Worm (Caenorhabditis elegans) whole organism, midembryonic: ENCODE results near the gene srsx-12.

ENCODE experiments used
- flt-1 ChIP-seq: fragments of 200-800 bp; sonication (Bioruptor generic); IDR thresholded peaks from 2 replicates; pipeline ENCODE4 v1.3.6; 2022; ENCODE audit warnings: missing genetic modification characterization, missing compliant biosample characterization
- tab-1 ChIP-seq: fragments of 200-800 bp; sonication (Bioruptor generic); IDR thresholded peaks from 2 replicates; pipeline ENCODE4 v1.3.6; 2022; ENCODE audit warnings: missing genetic modification characterization, missing compliant biosample characterization
- ztf-29 ChIP-seq: fragments of 200-800 bp; sonication (Bioruptor generic); IDR thresholded peaks from 2 replicates; pipeline ENCODE4 v1.3.6; 2022; ENCODE audit warnings: missing genetic modification reagents, missing genetic modification characterization, missing compliant biosample characterization

- TF ChIP-seq flt-1 (GFP tag; lab: Robert Waterston, UW), result no peak
- no peak for TF ChIP-seq tab-1 (GFP tag; lab: Robert Waterston, UW)
- no peak for TF ChIP-seq ztf-29 (GFP tag; lab: Robert Waterston, UW)
Measured at ce11 chrV:4972943-4973342, 7.8 kb downstream of the srsx-12 start, which contains the start of gene srsx-9.
